Worm (Caenorhabditis elegans) whole organism, young adult: ENCODE measurements around the gene B0252.8.

Experiments used
- B0019.2 ChIP-seq: fragments of 200-800 bp; sonication (Bioruptor generic); conservative IDR thresholded peaks from 2 replicates; pipeline ENCODE4 v1.3.6; 2022; ENCODE audit warnings: missing genetic modification reagents, missing genetic modification characterization, missing compliant biosample characterization
- B0336.3 ChIP-seq: fragments of 200-800 bp; sonication (Bioruptor generic); IDR thresholded peaks from 2 replicates; pipeline ENCODE4 v1.3.6; 2022; ENCODE audit warnings: missing genetic modification characterization, missing compliant biosample characterization
- F57A8.1 ChIP-seq: fragments of 200-800 bp; sonication (Bioruptor generic); optimal IDR thresholded peaks from 2 replicates; lab custom pipeline; 2018; ENCODE audit warnings: mild to moderate bottlenecking, missing genetic modification characterization, moderate library complexity, missing compliant biosample characterization
- T26A5.8 ChIP-seq: sonication (generic microtip); optimal IDR thresholded peaks from 2 replicates; lab custom pipeline; 2016; ENCODE audit warnings: missing genetic modification characterization, missing compliant biosample characterization
- Y53F4B.3 ChIP-seq: fragments of 200-800 bp; sonication (Bioruptor generic); IDR thresholded peaks from 2 replicates; pipeline ENCODE4 v1.3.6; 2022; ENCODE audit warnings: missing genetic modification reagents, missing genetic modification characterization, missing compliant biosample characterization
- akir-1 ChIP-seq: fragments of 200-800 bp; sonication (Bioruptor generic); optimal IDR thresholded peaks from 2 replicates; lab custom pipeline; 2018; ENCODE audit warnings: mild to moderate bottlenecking, missing genetic modification characterization, moderate library complexity, missing compliant biosample characterization
- ama-1 ChIP-seq, 3 experiments: fragments of 150-350 bp in 1 of 3; sonication (generic microtip) in 2 of 3; optimal IDR thresholded peaks; 2 replicates each; lab custom pipeline; 2014 to 2018; ENCODE audit warnings: missing biosample characterization in 2 of 3, missing genetic modification characterization in 2 of 3, missing genetic modification reagents in 2 of 3
- cebp-2 ChIP-seq: fragments of 200-800 bp; sonication (Bioruptor generic); IDR thresholded peaks from 2 replicates; pipeline ENCODE4 v1.3.6; 2022; ENCODE audit warnings: missing genetic modification characterization, missing compliant biosample characterization
- ceh-100 ChIP-seq: fragments of 200-800 bp; sonication (Bioruptor generic); IDR thresholded peaks from 2 replicates; pipeline ENCODE4 v1.3.6; 2022; ENCODE audit warnings: missing genetic modification reagents, missing genetic modification characterization, missing compliant biosample characterization
- ceh-27 ChIP-seq: fragments of 200-800 bp; sonication (Bioruptor generic); optimal IDR thresholded peaks from 2 replicates; lab custom pipeline; 2018; ENCODE audit warnings: mild to moderate bottlenecking, missing genetic modification characterization, moderate library complexity, missing compliant biosample characterization
- ceh-40 ChIP-seq: fragments of 200-800 bp; sonication (Bioruptor generic); IDR thresholded peaks from 2 replicates; pipeline ENCODE4 v1.3.6; 2022; ENCODE audit warnings: missing genetic modification characterization, missing compliant biosample characterization
- ceh-91 ChIP-seq: fragments of 200-800 bp; sonication (Bioruptor generic); IDR thresholded peaks from 2 replicates; pipeline ENCODE4 v1.3.6; 2022; ENCODE audit warnings: missing genetic modification reagents, missing genetic modification characterization, missing compliant biosample characterization
- egl-44 ChIP-seq: fragments of 200-800 bp; sonication (Bioruptor generic); IDR thresholded peaks from 2 replicates; pipeline ENCODE4 v1.3.6; 2022; ENCODE audit warnings: missing genetic modification reagents, missing genetic modification characterization, missing compliant biosample characterization
- gei-17 ChIP-seq: fragments of 200-800 bp; sonication (Bioruptor generic); optimal IDR thresholded peaks from 2 replicates; lab custom pipeline; 2018; ENCODE audit warnings: mild to moderate bottlenecking, missing genetic modification characterization, missing compliant biosample characterization
- let-607 ChIP-seq, 2 experiments: fragments of 200-800 bp in 1 of 2; sonication (Bioruptor generic) in 1 of 2; sonication (generic microtip) in 1 of 2; optimal IDR thresholded peaks; 2 replicates each; lab custom pipeline; 2016 to 2018; ENCODE audit warnings: mild to moderate bottlenecking in 2 of 2, missing compliant biosample characterization in 2 of 2, missing genetic modification characterization in 2 of 2, moderate library complexity in 2 of 2, missing genotype in 1 of 2
- lin-35 ChIP-seq, 3 experiments: fragments of 150-350 bp in 2 of 3; sonication (generic microtip) in 1 of 3; optimal IDR thresholded peaks; 2 replicates each; lab custom pipeline; 2014 to 2018; ENCODE audit warnings: missing biosample characterization in 3 of 3, missing genetic modification characterization in 3 of 3, missing genetic modification reagents in 3 of 3
- lsl-1 ChIP-seq: fragments of 200-800 bp; sonication (Bioruptor generic); optimal IDR thresholded peaks from 2 replicates; lab custom pipeline; 2018; ENCODE audit warnings: mild to moderate bottlenecking, missing genetic modification characterization, moderate library complexity, missing compliant biosample characterization
- lsy-27 ChIP-seq: sonication (generic microtip); optimal IDR thresholded peaks from 2 replicates; lab custom pipeline; 2017; ENCODE audit warnings: missing genetic modification characterization, mild to moderate bottlenecking, missing compliant biosample characterization, antibody characterized with exemption, missing genotype, borderline replicate concordance; ENCODE audit not compliant: insufficient read depth
- madf-10 ChIP-seq: sonication (generic microtip); optimal IDR thresholded peaks from 2 replicates; lab custom pipeline; 2016; ENCODE audit warnings: mild to moderate bottlenecking, missing genetic modification characterization, missing compliant biosample characterization
- mel-28 ChIP-seq: sonication (generic microtip); optimal IDR thresholded peaks from 2 replicates; lab custom pipeline; 2016; ENCODE audit warnings: borderline replicate concordance, mild to moderate bottlenecking, missing genetic modification characterization, missing compliant biosample characterization
- nhr-80 ChIP-seq: sonication (generic microtip); optimal IDR thresholded peaks from 2 replicates; lab custom pipeline; 2016; ENCODE audit warnings: missing genetic modification characterization, missing compliant biosample characterization
- rcor-1 ChIP-seq: fragments of 200-800 bp; sonication (Bioruptor generic); IDR thresholded peaks from 2 replicates; pipeline ENCODE4 v1.3.6; 2022; ENCODE audit warnings: missing genetic modification reagents, missing genetic modification characterization, missing compliant biosample characterization
- unc-130 ChIP-seq: sonication (generic microtip); optimal IDR thresholded peaks from 2 replicates; lab custom pipeline; 2016; ENCODE audit warnings: missing genetic modification reagents, missing genetic modification characterization, missing compliant biosample characterization
- zfh-2 ChIP-seq: fragments of 200-800 bp; sonication (Bioruptor generic); conservative IDR thresholded peaks from 2 replicates; pipeline ENCODE4 v1.3.6; 2022; ENCODE audit warnings: missing genetic modification reagents, missing genetic modification characterization, missing compliant biosample characterization
- zim-3 ChIP-seq: sonication (generic microtip); optimal IDR thresholded peaks from 2 replicates; lab custom pipeline; 2017; ENCODE audit warnings: mild to moderate bottlenecking, missing genetic modification characterization, moderate library complexity, missing compliant biosample characterization
- ztf-22 ChIP-seq: fragments of 200-800 bp; sonication (Bioruptor generic); optimal IDR thresholded peaks from 2 replicates; lab custom pipeline; 2018; ENCODE audit warnings: mild to moderate bottlenecking, missing genetic modification characterization, moderate library complexity, missing compliant biosample characterization

Gene B0252.8

DNA sequence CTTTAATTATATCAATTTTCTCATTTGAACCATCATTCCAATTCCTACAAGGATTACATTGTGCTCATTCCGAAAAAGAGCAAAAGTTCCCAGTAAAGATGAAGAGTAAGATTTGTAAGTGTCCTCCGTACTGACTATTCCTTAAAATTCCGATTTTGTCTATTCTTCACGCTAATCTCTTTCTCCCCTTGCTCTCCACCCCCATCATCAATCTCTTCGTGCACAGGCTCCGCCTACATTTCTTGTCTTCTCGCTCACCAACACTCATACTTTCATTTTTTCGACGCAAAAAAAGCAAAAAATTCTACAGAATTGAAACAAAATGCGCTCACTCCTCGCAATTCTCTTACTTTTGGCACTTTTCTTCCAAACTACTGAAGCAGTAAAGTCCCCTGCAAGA lies at the start of gene B0252.8:
B0252.8 (plus strand) TSS at position 292 of the 400 bp plus-strand sequence.
- TF ChIP-seq nhr-80 (tag; lab: Kevin White, UChicago) (no peak), lsl-1 (no peak), gei-17 (no peak), ceh-27 (GFP tag; lab: Kevin White, UChicago) (no peak), zim-3 (no peak)

DNA sequence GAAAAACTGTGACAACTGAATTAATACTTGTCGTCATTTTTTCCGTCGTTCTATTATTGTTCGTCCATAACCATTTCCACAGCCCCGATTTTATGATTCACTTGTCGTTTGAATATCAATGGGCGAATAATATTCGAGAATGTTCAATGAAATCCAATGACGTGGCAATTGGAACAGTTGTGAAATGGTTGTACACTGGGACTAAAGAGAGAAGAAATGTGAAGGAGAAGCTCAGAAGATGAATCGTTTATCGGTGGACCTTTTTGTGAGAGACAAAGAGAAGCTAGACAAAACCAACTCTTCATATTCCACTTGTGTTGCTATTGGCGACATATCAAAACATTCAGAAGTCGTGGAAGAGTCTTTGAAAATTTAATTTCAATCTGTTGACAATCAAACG lies 45.2 kb upstream of the B0252.8 start, which contains the start of gene clhm-1:
clhm-1 (minus strand) TSS at position 207 of the 400 bp plus-strand sequence.
- TF ChIP-seq Y53F4B.3 (no peak), B0336.3 (GFP tag; lab: Robert Waterston, UW) (no peak), lin-35 (GFP tag; optimal IDR thresholded peaks at IDR 0.05; lab: Kevin White, UChicago) (no peak), rcor-1 (GFP tag; lab: Robert Waterston, UW) (no peak), madf-10 (no peak), let-607 (tag; optimal IDR thresholded peaks at IDR 0.05; lab: Kevin White, UChicago) (no peak), zfh-2 (GFP tag; lab: Robert Waterston, UW) (no peak)

DNA sequence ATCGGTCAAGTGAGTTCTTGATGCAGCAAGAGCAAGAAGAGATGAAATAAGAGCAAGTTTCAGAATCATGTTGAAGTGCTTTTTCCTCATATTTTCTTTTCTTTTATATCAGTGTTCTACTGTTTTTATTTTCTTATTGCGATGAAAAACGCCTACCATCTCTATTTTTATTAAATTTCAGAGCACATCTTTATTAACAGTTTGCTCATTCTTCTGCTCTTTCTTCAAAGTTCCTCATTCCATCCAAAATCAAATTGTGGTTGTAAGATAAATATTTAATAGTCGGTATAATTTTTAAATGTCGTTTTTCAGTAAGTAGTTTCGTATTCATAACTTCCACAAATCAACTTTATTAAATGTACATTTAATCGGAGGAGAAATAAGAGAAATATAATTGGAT lies 43.5 kb upstream of the B0252.8 start, which contains the start of gene C44B7.5:
C44B7.5 (minus strand) TSS at position 101 of the 400 bp plus-strand sequence.
- TF ChIP-seq ceh-91 (GFP tag; lab: Robert Waterston, UW), result no peak
- TF ChIP-seq ceh-40, result no peak
- no peak for TF ChIP-seq F57A8.1 (GFP tag; lab: Kevin White, UChicago)

DNA sequence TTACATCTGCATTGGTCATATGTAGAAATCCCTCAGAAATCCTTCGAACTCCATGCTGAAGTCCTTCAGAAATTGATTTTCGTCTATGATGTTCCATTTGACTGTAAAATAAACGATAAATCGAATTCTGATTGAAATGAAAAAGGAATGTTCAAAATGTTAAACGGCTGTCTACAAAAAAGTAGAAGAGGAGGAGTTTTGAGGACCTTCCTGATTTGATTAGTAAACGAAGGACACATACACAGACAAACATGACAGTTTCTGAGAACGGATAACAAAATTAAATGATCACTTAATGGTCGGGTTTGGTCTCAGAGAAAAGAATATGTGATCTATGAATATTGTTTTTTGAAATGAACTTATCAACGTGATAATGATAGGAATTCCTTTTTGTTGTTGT lies 39.0 kb upstream of the B0252.8 start, which contains the start of gene slc-36.5:
slc-36.5 (minus strand) TSS at position 101 of the 400 bp plus-strand sequence.
- TF ChIP-seq ama-1 (optimal IDR thresholded peaks at IDR 0.05; lab: Kevin White, UChicago) (no peak), ama-1 (GFP tag; optimal IDR thresholded peaks at IDR 0.05; lab: Kevin White, UChicago) (no peak), cebp-2 (GFP tag; lab: Robert Waterston, UW) (no peak), T26A5.8 (no peak), F57A8.1 (GFP tag; lab: Kevin White, UChicago) (no peak), B0019.2 (GFP tag; lab: Robert Waterston, UW) (no peak), ceh-100 (GFP tag; lab: Robert Waterston, UW) (no peak), ztf-22 (GFP tag; lab: Kevin White, UChicago) (no peak)
- TF ChIP-seq, all 124 proteins: peak for 0

DNA sequence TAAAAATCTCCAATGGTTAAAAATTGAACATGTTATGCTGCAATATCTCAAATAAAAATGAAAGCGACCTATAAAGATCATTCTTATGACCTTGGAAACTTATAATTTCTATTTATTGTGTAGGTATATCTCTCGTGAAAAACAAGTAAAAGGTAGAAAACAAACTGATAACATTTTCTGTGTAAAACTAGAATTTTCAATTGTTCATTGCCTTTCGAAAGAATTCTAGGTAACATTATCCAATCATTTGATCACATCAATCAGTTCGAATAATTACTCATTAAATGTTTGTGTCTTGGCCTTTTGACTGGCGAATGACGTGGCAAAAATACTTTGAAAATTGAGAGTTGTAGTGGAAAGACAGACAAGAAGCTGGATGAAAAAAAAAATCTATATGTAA lies 38.1 kb upstream of the B0252.8 start:
- TF ChIP-seq unc-130 (GFP tag; lab: Kevin White, UChicago), result no peak

DNA sequence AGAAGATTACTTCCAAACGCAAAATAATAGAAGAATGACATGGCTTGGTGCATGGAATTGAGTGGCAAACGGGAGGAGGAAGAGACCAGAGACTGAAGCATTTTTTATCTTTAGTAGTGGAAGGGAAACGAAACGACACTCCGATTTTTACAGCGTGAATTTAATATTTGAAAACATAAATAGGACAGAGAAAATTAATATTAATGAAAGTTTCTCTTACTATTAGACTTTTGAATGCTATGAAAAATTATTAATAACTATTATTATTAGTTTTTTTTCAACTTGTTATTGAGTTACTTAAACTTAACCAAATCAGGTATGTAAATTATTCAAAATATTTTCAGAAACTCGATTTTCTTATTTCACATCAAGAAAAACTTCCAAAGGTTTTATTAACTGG lies 35.9 kb upstream of the B0252.8 start, which contains the start of gene C44B7.7:
C44B7.7 (minus strand) TSS at position 101 of the 400 bp plus-strand sequence.
- TF ChIP-seq egl-44 (no peak), zim-3 (no peak), nhr-80 (tag; lab: Kevin White, UChicago) (peak; percentile 5), mel-28 (no peak), lsy-27 (tag; lab: Kevin White, UChicago) (no peak)
- TF ChIP-seq, all 124 proteins: peak for 1

DNA sequence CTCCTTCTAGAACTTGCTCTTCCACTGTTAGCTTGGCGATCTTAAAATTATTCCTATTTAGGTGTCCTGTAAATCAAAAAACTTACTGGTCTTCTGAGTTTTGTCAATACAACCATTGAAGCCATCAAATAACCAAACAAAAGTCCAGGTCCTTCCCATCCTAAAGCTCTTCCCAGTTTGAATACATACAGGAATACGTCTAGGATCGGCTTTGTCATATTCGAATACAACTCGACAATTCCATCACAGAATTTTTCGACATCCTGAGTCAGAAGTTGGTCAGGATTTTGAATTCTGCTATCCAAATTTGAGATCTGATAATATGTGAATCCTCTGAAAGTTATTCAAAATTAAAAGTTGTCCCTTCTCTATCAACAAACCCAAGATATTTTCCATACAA lies 33.6 kb upstream of the B0252.8 start:
- TF ChIP-seq zim-3 (no peak), akir-1 (GFP tag; lab: Kevin White, UChicago) (no peak)
